Fruit fly (Drosophila melanogaster): ENCODE measurements around the gene CG46387.

CG46387 gene

DNA sequence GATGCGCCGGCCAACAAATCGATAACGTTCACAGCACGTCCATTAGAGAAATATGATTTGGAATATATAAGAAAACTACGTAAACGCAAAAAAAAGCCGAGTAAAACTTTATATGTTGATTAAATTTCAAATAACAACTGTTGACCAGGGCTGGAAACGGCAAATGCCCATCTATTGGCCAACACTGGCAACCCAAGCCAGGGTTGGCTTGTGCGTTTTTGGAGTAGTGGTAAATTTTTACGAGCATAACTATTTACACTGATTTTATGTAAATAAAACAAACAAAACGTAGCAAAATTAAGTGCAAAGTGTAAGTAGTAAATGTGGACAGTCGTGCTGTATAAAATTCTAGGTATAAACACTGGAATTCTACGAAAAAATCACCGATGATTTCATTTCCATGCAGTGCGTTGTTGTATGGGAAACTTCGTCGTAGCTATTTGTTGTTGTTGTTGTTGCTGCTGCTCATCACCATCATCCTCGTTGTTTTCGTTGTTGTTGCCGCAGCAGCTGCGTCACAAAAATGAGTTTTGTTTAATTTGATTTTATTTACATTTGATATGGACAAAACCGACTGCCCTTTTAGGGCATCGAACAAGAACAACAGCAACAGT lies 727 bp downstream of the CG46387 start, which contains the start of gene nudE (continued):
- TF ChIP-seq Eip93F (GFP tag; optimal IDR thresholded peaks at IDR 0.05) (no peak), vri (GFP tag; optimal IDR thresholded peaks at IDR 0.05) (no peak), fd59A (GFP tag; optimal IDR thresholded peaks at IDR 0.05) (no peak), CG11762 (GFP tag; optimal IDR thresholded peaks at IDR 0.05; ENCODE audit: insufficient read depth) (no peak), CG3919 (GFP tag; optimal IDR thresholded peaks at IDR 0.05) (no peak), CG31627 (GFP tag; optimal IDR thresholded peaks at IDR 0.05) (peak; percentile 42), achi (GFP tag; optimal IDR thresholded peaks at IDR 0.05) (no peak), Met (GFP tag; optimal IDR thresholded peaks at IDR 0.05) (peak; percentile 33), CG1621 (tag; optimal IDR thresholded peaks at IDR 0.05) (no peak), CG10669 (GFP tag; optimal IDR thresholded peaks at IDR 0.05) (no peak), CG6163 (GFP tag; IDR thresholded peaks at IDR 0.05) (no peak), cyc (GFP tag; optimal IDR thresholded peaks at IDR 0.05) (no peak), Eip78C (GFP tag) (peak; percentile 85), pdm3 (GFP tag; optimal IDR thresholded peaks at IDR 0.05) (peak; percentile 11)

DNA sequence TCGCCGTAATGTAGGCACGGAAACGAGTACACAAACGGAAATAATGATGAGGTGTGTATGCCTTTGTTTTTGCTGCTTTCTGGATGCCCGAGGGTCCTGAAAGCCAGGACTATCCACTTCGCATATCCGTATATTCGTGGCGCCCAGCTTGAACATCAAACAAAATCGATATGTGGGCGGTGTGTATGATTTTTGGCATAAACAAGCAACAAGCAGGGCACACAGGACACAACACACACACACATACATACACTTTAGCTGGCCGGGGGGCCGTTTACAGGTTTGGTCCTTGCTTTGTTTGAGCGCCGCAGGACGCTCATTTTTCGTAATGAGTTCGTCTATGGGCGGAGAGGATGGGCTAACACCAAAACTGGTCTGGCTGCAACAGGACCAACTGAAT lies 6.6 kb downstream of the CG46387 start:
- no peak for TF ChIP-seq Ets21C (GFP tag; optimal IDR thresholded peaks at IDR 0.05)
- TF ChIP-seq eg (GFP tag; IDR thresholded peaks at IDR 0.05): no peak
- no peak for TF ChIP-seq CG15336 (GFP tag; IDR thresholded peaks at IDR 0.05)
- no peak for TF ChIP-seq Eip78C (GFP tag)
- TF ChIP-seq Hr39 (GFP tag; optimal IDR thresholded peaks at IDR 0.05): no peak
- no peak for TF ChIP-seq CG10631 (GFP tag; optimal IDR thresholded peaks at IDR 0.05)
- TF ChIP-seq Hr38 (GFP tag; optimal IDR thresholded peaks at IDR 0.05): no peak
- no peak for TF ChIP-seq fd59A (GFP tag; optimal IDR thresholded peaks at IDR 0.05)
- TF ChIP-seq esn (GFP tag; optimal IDR thresholded peaks at IDR 0.05): no peak
- no peak for TF ChIP-seq CG34406 (GFP tag; optimal IDR thresholded peaks at IDR 0.05)

DNA sequence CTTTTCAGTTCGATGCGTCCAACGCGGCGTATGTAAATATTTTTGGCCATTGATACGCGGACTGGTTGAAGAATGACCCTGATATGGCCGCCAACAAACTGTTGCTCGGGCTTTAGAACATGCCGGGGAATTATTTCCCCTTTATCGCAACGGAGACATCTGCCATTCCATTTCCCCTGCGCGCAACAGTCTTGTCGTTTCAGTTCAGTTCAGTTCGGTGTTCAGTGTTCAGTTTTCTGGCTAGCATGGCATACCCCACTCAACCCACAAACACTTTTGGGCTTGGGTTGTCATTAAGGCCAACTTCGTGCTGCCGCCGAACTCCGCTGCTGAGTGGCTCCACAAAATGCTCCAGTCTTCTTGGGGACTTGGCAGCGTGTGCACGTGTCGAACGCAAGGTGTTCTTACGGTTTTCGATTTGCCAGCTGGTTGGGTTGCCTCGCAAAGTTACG lies 9.3 kb downstream of the CG46387 start, which contains the start of gene bma:
TSS of gene bma (plus strand) at position 402 of the 452 bp plus-strand sequence.
- no peak for TF ChIP-seq CG6276 (GFP tag; optimal IDR thresholded peaks at IDR 0.05)
- TF ChIP-seq Hr4 (GFP tag; optimal IDR thresholded peaks at IDR 0.05): no peak
- TF ChIP-seq CG16779 (tag; optimal IDR thresholded peaks at IDR 0.05): no peak
- TF ChIP-seq CG31627 (GFP tag; optimal IDR thresholded peaks at IDR 0.05): no peak
- no peak for TF ChIP-seq Sox102F (GFP tag; optimal IDR thresholded peaks at IDR 0.05)
- TF ChIP-seq spab (GFP tag; optimal IDR thresholded peaks at IDR 0.05): no peak
- TF ChIP-seq vri (GFP tag; optimal IDR thresholded peaks at IDR 0.05): no peak
- TF ChIP-seq achi (GFP tag; optimal IDR thresholded peaks at IDR 0.05): no peak
- TF ChIP-seq CG9139 (GFP tag; optimal IDR thresholded peaks at IDR 0.05): no peak
- TF ChIP-seq CG11762 (GFP tag; optimal IDR thresholded peaks at IDR 0.05; ENCODE audit: insufficient read depth): no peak
- no peak for TF ChIP-seq CG11902 (GFP tag; optimal IDR thresholded peaks at IDR 0.05)
- TF ChIP-seq CG6808 (GFP tag; optimal IDR thresholded peaks at IDR 0.05): no peak
- TF ChIP-seq topi (GFP tag; optimal IDR thresholded peaks at IDR 0.05): no peak
- TF ChIP-seq Hr38 (GFP tag; optimal IDR thresholded peaks at IDR 0.05): no peak
- no peak for TF ChIP-seq CG6854 (GFP tag; optimal IDR thresholded peaks at IDR 0.05)
- TF ChIP-seq Ets96B (tag; optimal IDR thresholded peaks at IDR 0.05): no peak
- no peak for TF ChIP-seq Met (GFP tag; optimal IDR thresholded peaks at IDR 0.05)
- no peak for TF ChIP-seq Sox15 (GFP tag; optimal IDR thresholded peaks at IDR 0.05)
- no peak for TF ChIP-seq pdm3 (GFP tag; optimal IDR thresholded peaks at IDR 0.05)
- TF ChIP-seq lz (GFP tag; optimal IDR thresholded peaks at IDR 0.05): no peak

DNA sequence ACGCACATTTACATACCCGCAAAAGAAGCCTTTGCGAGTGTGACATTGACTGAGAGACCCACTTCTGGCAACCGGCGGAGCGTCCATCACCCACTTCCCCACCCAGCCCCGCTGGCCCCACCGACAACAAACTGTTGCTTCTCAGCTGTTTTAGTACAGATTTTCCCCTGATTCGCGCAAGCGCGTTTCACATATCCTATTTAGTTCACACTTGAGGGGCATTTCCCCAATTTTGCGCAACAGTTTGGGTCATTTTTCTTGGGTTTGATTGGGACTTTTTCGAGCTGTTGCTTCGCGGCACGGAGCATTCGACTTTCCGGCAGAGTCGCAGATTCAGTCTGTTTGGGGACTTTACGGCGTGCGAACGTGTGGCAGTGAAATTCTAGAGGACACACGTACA lies 28.7 kb downstream of the CG46387 start:
- TF ChIP-seq CG11762 (GFP tag; optimal IDR thresholded peaks at IDR 0.05; ENCODE audit: insufficient read depth) (no peak), Gug (GFP tag; IDR thresholded peaks at IDR 0.05) (no peak), Eip78C (GFP tag) (no peak), CG8632 (GFP tag; optimal IDR thresholded peaks at IDR 0.05) (no peak), Eip75B (GFP tag; optimal IDR thresholded peaks at IDR 0.05) (no peak), spab (GFP tag; optimal IDR thresholded peaks at IDR 0.05) (no peak), svp (GFP tag) (no peak), CG6276 (GFP tag; optimal IDR thresholded peaks at IDR 0.05) (no peak), CG6163 (GFP tag; IDR thresholded peaks at IDR 0.05) (no peak)

Measured in whole organism, prepupa.